Fruit fly (Drosophila melanogaster): ENCODE data around the gene Amun.

Gene Amun

DNA sequence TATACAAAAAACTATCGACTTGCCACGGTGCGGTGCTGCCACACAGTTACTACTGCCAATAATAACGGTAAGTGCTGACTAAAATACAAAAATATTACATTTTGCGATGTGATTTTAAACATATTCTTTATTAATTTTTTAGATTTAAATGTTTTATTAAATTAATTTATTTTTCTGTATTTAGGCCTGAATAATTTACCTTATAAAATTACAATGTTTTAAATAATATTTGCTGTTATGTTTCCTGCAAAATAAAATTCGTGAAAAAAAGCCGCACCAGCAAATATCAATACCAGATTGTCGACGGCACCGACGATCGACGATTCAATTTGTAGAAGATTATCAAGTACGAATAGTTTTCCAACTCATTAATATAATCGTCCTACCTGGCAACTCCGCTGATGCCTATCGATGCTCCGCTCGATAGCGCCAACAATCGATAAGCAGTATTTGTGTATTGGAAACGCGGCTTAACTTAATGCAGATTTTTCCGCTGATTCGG is 36.8 kb downstream of the Amun start, which contains the start of the genes Vlet and bif:
Gene Vlet, minus strand, starts transcription at position 51 of the 502 bp plus-strand sequence.
Gene bif, plus strand, starts transcription at position 432 of the 502 bp plus-strand sequence.
- TF ChIP-seq Sp1 (GFP tag; optimal IDR thresholded peaks at IDR 0.05), result peak; percentile 38
- TF ChIP-seq rgr (GFP tag; optimal IDR thresholded peaks at IDR 0.05), result peak; percentile 68
- TF ChIP-seq br (GFP tag; optimal IDR thresholded peaks at IDR 0.05), result peak; percentile 18
- peak; percentile 11 for TF ChIP-seq sv (GFP tag; optimal IDR thresholded peaks at IDR 0.05)
- peak; percentile 50 for TF ChIP-seq dmrt93B (GFP tag; optimal IDR thresholded peaks at IDR 0.05)
- peak in 1 of 2 experiments; percentile 73 for TF ChIP-seq foxo (GFP tag; optimal IDR thresholded peaks at IDR 0.05)
- no peak for TF ChIP-seq tai (GFP tag; optimal IDR thresholded peaks at IDR 0.05)
- TF ChIP-seq GATAd (GFP tag; optimal IDR thresholded peaks at IDR 0.05), result no peak
- TF ChIP-seq lola (GFP tag; optimal IDR thresholded peaks at IDR 0.05), result no peak
- no peak for TF ChIP-seq CG9705 (GFP tag; optimal IDR thresholded peaks at IDR 0.05)
- peak; percentile 34 for TF ChIP-seq OdsH (GFP tag; optimal IDR thresholded peaks at IDR 0.05)
- TF ChIP-seq jim (GFP tag; optimal IDR thresholded peaks at IDR 0.05), result no peak
- TF ChIP-seq brk (GFP tag; optimal IDR thresholded peaks at IDR 0.05), result no peak
- peak; percentile 71 for TF ChIP-seq HLH106 (tag; optimal IDR thresholded peaks at IDR 0.05)
- no peak for TF ChIP-seq Jra (GFP tag; optimal IDR thresholded peaks at IDR 0.05)
- TF ChIP-seq sage (GFP tag; optimal IDR thresholded peaks at IDR 0.05), result peak; percentile 53
- no peak for TF ChIP-seq N (GFP tag; optimal IDR thresholded peaks at IDR 0.05)
- TF ChIP-seq dl (GFP tag; optimal IDR thresholded peaks at IDR 0.05; ENCODE audit: insufficient read depth in 1 of 2, partially characterized antibody in 2 of 2), result no peak
- TF ChIP-seq fru (GFP tag; optimal IDR thresholded peaks at IDR 0.05), result peak; percentile 46
- TF ChIP-seq Abd-B (GFP tag; optimal IDR thresholded peaks at IDR 0.05), result no peak
- no peak for TF ChIP-seq Mio (GFP tag; optimal IDR thresholded peaks at IDR 0.05)
- TF ChIP-seq ey (GFP tag; optimal IDR thresholded peaks at IDR 0.05), result peak; percentile 35
- peak; percentile 45 for TF ChIP-seq psq (GFP tag; optimal IDR thresholded peaks at IDR 0.05)
- TF ChIP-seq h (GFP tag; optimal IDR thresholded peaks at IDR 0.05), result peak; percentile 31

DNA sequence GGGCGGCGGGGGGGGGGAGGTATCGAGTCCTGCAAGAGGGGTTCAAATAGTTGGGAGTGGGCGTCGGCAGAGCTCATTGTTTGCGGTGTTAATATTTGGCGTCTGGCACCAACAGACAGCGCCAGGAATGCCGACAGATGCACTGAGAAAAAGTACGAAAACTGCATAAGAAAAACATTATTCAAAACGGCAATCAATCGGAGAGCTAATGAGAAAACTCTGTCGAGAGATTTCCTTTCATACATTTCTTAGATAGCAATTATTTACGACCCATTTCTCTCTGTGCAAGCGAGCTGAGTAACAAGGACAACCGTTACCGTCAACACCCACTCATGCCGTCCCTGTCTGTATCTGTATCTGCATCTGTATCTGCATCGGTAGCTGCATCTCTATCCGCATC is 51.3 kb downstream of the Amun start:
- TF ChIP-seq HLH106 (tag; optimal IDR thresholded peaks at IDR 0.05) (peak; percentile 13), foxo (GFP tag; optimal IDR thresholded peaks at IDR 0.05) (peak in 1 of 2 experiments; percentile 27), sage (GFP tag; optimal IDR thresholded peaks at IDR 0.05) (no peak), h (GFP tag; optimal IDR thresholded peaks at IDR 0.05) (peak; percentile 20), Sp1 (GFP tag; optimal IDR thresholded peaks at IDR 0.05) (no peak), ey (GFP tag; optimal IDR thresholded peaks at IDR 0.05) (peak; percentile 9), dl (GFP tag; optimal IDR thresholded peaks at IDR 0.05; ENCODE audit: insufficient read depth in 1 of 2, partially characterized antibody in 2 of 2) (no peak)

DNA sequence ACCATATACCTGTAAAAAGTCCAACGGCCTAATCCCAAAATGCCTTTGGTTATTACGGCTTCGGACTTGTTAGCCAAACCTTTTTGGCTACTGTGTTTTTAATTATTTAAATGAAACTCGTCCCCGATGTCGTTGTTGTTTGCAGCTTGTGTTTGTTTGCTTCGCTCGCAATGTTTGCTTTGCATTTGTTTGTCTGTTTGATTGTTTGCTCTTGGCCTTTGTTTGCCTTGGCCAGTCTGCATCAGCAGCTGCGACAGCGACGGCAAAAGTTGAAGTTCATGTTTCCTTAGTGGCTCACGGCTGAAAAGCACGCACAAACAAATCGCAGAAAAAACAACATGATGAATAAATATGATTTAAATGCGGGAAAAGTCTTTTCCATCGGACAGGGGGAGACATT is 54.9 kb downstream of the Amun start:
- TF ChIP-seq Hnf4 (GFP tag; optimal IDR thresholded peaks at IDR 0.05) (peak; percentile 47), CrebA (GFP tag; optimal IDR thresholded peaks at IDR 0.05; ENCODE audit: borderline replicate concordance) (no peak), Abd-B (GFP tag; optimal IDR thresholded peaks at IDR 0.05) (no peak), OdsH (GFP tag; optimal IDR thresholded peaks at IDR 0.05) (peak; percentile 44), Hr78 (GFP tag; optimal IDR thresholded peaks at IDR 0.05) (no peak), Jra (GFP tag; optimal IDR thresholded peaks at IDR 0.05) (no peak), ey (GFP tag; optimal IDR thresholded peaks at IDR 0.05) (no peak), usp (GFP tag; optimal IDR thresholded peaks at IDR 0.05) (no peak), jim (GFP tag; optimal IDR thresholded peaks at IDR 0.05) (no peak), Hr83 (GFP tag; optimal IDR thresholded peaks at IDR 0.05; ENCODE audit: poor library complexity, severe bottlenecking) (peak; percentile 63), Vsx2 (GFP tag; optimal IDR thresholded peaks at IDR 0.05; ENCODE audit: partially characterized antibody) (no peak), fru (GFP tag; optimal IDR thresholded peaks at IDR 0.05) (peak; percentile 28), Sp1 (GFP tag; optimal IDR thresholded peaks at IDR 0.05) (peak; percentile 12), psq (GFP tag; optimal IDR thresholded peaks at IDR 0.05) (peak; percentile 31), sage (GFP tag; optimal IDR thresholded peaks at IDR 0.05) (no peak), CG9705 (GFP tag; optimal IDR thresholded peaks at IDR 0.05) (no peak), N (GFP tag; optimal IDR thresholded peaks at IDR 0.05) (no peak), CG32264 (GFP tag; optimal IDR thresholded peaks at IDR 0.05) (no peak), rgr (GFP tag; optimal IDR thresholded peaks at IDR 0.05) (peak; percentile 64), h (GFP tag; optimal IDR thresholded peaks at IDR 0.05) (peak; percentile 56), Rel (GFP tag; optimal IDR thresholded peaks at IDR 0.05) (no peak), Rel (tag; optimal IDR thresholded peaks at IDR 0.05) (no peak), HLH106 (tag; optimal IDR thresholded peaks at IDR 0.05) (no peak), lola (GFP tag; optimal IDR thresholded peaks at IDR 0.05) (no peak), GATAd (GFP tag; optimal IDR thresholded peaks at IDR 0.05) (no peak), brk (GFP tag; optimal IDR thresholded peaks at IDR 0.05) (no peak), foxo (GFP tag; optimal IDR thresholded peaks at IDR 0.05) (peak in 1 of 2 experiments; percentile 37), dmrt93B (GFP tag; optimal IDR thresholded peaks at IDR 0.05) (peak; percentile 12), woc (GFP tag; optimal IDR thresholded peaks at IDR 0.05) (no peak), dsf (GFP tag; optimal IDR thresholded peaks at IDR 0.05; ENCODE audit: borderline replicate concordance) (no peak), pan (optimal IDR thresholded peaks at IDR 0.05) (no peak), Myc (optimal IDR thresholded peaks at IDR 0.05) (no peak), Dif (GFP tag; optimal IDR thresholded peaks at IDR 0.05; ENCODE audit: partially characterized antibody) (no peak), br (GFP tag; optimal IDR thresholded peaks at IDR 0.05) (peak; percentile 43), Dfd (GFP tag; optimal IDR thresholded peaks at IDR 0.05) (no peak), dl (GFP tag; optimal IDR thresholded peaks at IDR 0.05; ENCODE audit: insufficient read depth in 1 of 2, partially characterized antibody in 2 of 2) (no peak), sv (GFP tag; optimal IDR thresholded peaks at IDR 0.05) (no peak), tai (GFP tag; optimal IDR thresholded peaks at IDR 0.05) (no peak), Mio (GFP tag; optimal IDR thresholded peaks at IDR 0.05) (no peak)

All from whole organism, wandering third instar larva.